Worm (Caenorhabditis elegans) whole organism, late embryonic: ENCODE data around the gene W03G11.2.

ENCODE experiments used
- C08G9.2 ChIP-seq: sonication (generic microtip); optimal IDR thresholded peaks from 2 replicates; lab custom pipeline; 2016; ENCODE audit warnings: mild to moderate bottlenecking, missing genetic modification characterization, moderate library complexity, missing compliant biosample characterization
- F13H6.1 ChIP-seq: sonication (generic microtip); optimal IDR thresholded peaks from 2 replicates; lab custom pipeline; 2016; ENCODE audit warnings: missing genetic modification characterization, missing compliant biosample characterization
- ahr-1 ChIP-seq: sonication (generic microtip); optimal IDR thresholded peaks from 2 replicates; lab custom pipeline; 2016; ENCODE audit warnings: missing genetic modification characterization, missing compliant biosample characterization
- ceh-24 ChIP-seq: sonication (generic microtip); optimal IDR thresholded peaks from 2 replicates; lab custom pipeline; 2016; ENCODE audit warnings: mild to moderate bottlenecking, missing genetic modification characterization, missing compliant biosample characterization
- ceh-45 ChIP-seq: fragments of 200-800 bp; sonication (Bioruptor generic); IDR thresholded peaks from 2 replicates; pipeline ENCODE4 v1.3.6; 2022; ENCODE audit warnings: missing genetic modification reagents, missing genetic modification characterization, missing compliant biosample characterization
- dmd-4 ChIP-seq: sonication (generic microtip); optimal IDR thresholded peaks from 2 replicates; lab custom pipeline; 2016; ENCODE audit warnings: borderline replicate concordance, missing genetic modification characterization, missing compliant biosample characterization
- elt-2 ChIP-seq: sonication (generic microtip); optimal IDR thresholded peaks from 2 replicates; lab custom pipeline; 2016; ENCODE audit warnings: missing genetic modification reagents, missing genetic modification characterization, missing compliant biosample characterization
- elt-4 ChIP-seq: sonication (generic microtip); optimal IDR thresholded peaks from 2 replicates; lab custom pipeline; 2016; ENCODE audit warnings: missing genetic modification characterization, missing compliant biosample characterization
- fkh-6 ChIP-seq: sonication (generic microtip); optimal IDR thresholded peaks from 2 replicates; lab custom pipeline; 2016; ENCODE audit warnings: missing genetic modification characterization, missing compliant biosample characterization
- hlh-15 ChIP-seq: sonication (generic microtip); optimal IDR thresholded peaks from 2 replicates; lab custom pipeline; 2016; ENCODE audit warnings: missing genetic modification characterization, missing compliant biosample characterization
- lin-11 ChIP-seq: fragments of 200-800 bp; sonication (Bioruptor generic); optimal IDR thresholded peaks from 2 replicates; lab custom pipeline; 2018; ENCODE audit warnings: mild to moderate bottlenecking, missing genetic modification characterization, missing compliant biosample characterization
- madf-2 ChIP-seq: sonication (generic microtip); optimal IDR thresholded peaks from 2 replicates; lab custom pipeline; 2017; ENCODE audit warnings: missing genetic modification characterization, missing compliant biosample characterization
- mec-3 ChIP-seq: sonication (generic microtip); optimal IDR thresholded peaks from 2 replicates; lab custom pipeline; 2016; ENCODE audit warnings: borderline replicate concordance, missing genetic modification characterization, missing compliant biosample characterization
- pat-9 ChIP-seq: fragments of 200-800 bp; sonication (Bioruptor generic); optimal IDR thresholded peaks from 2 replicates; lab custom pipeline; 2018; ENCODE audit warnings: mild to moderate bottlenecking, missing genetic modification characterization, moderate library complexity, missing compliant biosample characterization
- pha-4 ChIP-seq: fragments of 150-350 bp; optimal IDR thresholded peaks from 2 replicates; lab custom pipeline; 2018; ENCODE audit warnings: missing biosample characterization, missing genetic modification reagents, missing genetic modification characterization
- rnt-1 ChIP-seq: sonication (generic microtip); optimal IDR thresholded peaks from 2 replicates; lab custom pipeline; 2016; ENCODE audit warnings: missing genetic modification characterization, missing compliant biosample characterization
- sox-2 ChIP-seq: fragments of 200-800 bp; sonication (Bioruptor generic); IDR thresholded peaks from 2 replicates; pipeline ENCODE4 v1.3.6; 2022; ENCODE audit warnings: missing genetic modification reagents, missing genetic modification characterization, missing compliant biosample characterization
- tbx-2 ChIP-seq: sonication (generic microtip); optimal IDR thresholded peaks from 2 replicates; lab custom pipeline; 2016; ENCODE audit warnings: missing genetic modification characterization, missing compliant biosample characterization
- unc-55 ChIP-seq: sonication (generic microtip); optimal IDR thresholded peaks from 2 replicates; lab custom pipeline; 2017; ENCODE audit warnings: missing biosample characterization, missing genetic modification reagents, missing genetic modification characterization

Gene W03G11.2

DNA sequence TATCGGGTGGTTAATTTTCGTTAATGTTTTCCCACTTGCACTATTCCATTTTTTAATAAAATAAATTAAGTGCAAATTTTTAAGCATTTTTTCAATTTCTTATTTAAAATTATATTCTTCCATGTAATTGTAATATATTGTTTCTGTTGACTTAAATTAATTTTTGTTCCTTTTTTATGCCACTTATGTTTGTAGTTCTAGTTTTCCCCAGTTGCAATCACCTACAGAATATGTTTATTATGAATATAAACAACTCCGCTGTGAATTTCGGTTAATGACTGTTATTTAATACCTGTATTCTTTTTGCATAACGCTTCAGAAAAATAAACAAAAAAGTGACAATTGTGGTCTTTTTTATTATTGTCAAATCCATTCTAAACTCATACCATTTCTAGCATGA is 43.5 kb downstream of the W03G11.2 start, which contains the start of gene lgc-23:
TSS of gene lgc-23 (plus strand) at position 301 of the 400 bp plus-strand sequence.
- TF ChIP-seq pha-4 (no peak), ahr-1 (tag; lab: Kevin White, UChicago) (no peak), elt-2 (tag; lab: Kevin White, UChicago) (no peak), tbx-2 (no peak), C08G9.2 (tag; lab: Kevin White, UChicago) (no peak), lin-11 (tag; lab: Kevin White, UChicago) (no peak), mec-3 (tag; lab: Kevin White, UChicago) (no peak), dmd-4 (no peak), hlh-15 (no peak), ceh-45 (no peak), F13H6.1 (no peak), pat-9 (tag; lab: Kevin White, UChicago) (no peak), rnt-1 (tag; lab: Kevin White, UChicago) (no peak), unc-55 (GFP tag; lab: Kevin White, UChicago) (no peak), madf-2 (tag; lab: Kevin White, UChicago) (no peak), ceh-24 (tag; lab: Kevin White, UChicago) (no peak), sox-2 (GFP tag; lab: Robert Waterston, UW) (no peak)

DNA sequence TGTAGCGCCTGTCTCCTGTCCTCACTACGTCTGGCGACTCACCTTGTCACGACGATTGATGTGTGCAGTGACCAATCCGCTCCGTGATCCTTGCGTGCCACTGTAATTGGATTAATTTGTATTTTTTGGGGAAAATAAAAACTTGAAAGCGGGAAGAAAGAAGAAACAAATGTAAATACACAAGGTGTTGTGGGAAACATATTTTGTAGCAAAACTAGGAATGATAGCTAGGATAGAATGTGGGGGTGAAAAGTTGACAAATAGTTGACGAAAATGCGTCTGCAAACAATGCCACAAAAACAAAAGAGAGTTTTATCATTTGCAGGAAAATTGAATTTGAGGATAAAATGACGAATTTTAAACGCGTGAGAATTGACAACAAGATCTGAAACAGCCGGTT is 51.4 kb downstream of the W03G11.2 start, which contains the start of gene B0198.3:
TSS of gene B0198.3 (minus strand) at position 101 of the 400 bp plus-strand sequence.
- TF ChIP-seq dmd-4, result no peak
- no peak for TF ChIP-seq elt-4 (tag; lab: Kevin White, UChicago)
- no peak for TF ChIP-seq ceh-45
- no peak for TF ChIP-seq fkh-6 (tag; lab: Kevin White, UChicago)
